Worm (Caenorhabditis elegans) whole organism, L2 larva: ENCODE data around the gene lsy-2.

ENCODE experiments used
- F13H6.1 ChIP-seq: sonication (generic microtip); optimal IDR thresholded peaks from 2 replicates; lab custom pipeline; 2016; ENCODE audit warnings: missing genetic modification characterization, missing compliant biosample characterization
- aly-2 ChIP-seq: fragments of 150-350 bp; optimal IDR thresholded peaks from 2 replicates; lab custom pipeline; 2014; ENCODE audit warnings: missing biosample characterization, missing genetic modification characterization
- ama-1 ChIP-seq: fragments of 150-350 bp; optimal IDR thresholded peaks from 2 replicates; lab custom pipeline; 2018; ENCODE audit warnings: inconsistent platforms
- ceh-82 ChIP-seq: fragments of 150-350 bp; optimal IDR thresholded peaks from 2 replicates; lab custom pipeline; 2014; ENCODE audit warnings: missing biosample characterization, missing genetic modification characterization
- lin-13 ChIP-seq: fragments of 150-350 bp; optimal IDR thresholded peaks from 2 replicates; lab custom pipeline; 2014; ENCODE audit warnings: missing biosample characterization, missing genetic modification reagents, missing genetic modification characterization
- nhr-10 ChIP-seq: sonication (generic microtip); optimal IDR thresholded peaks from 2 replicates; lab custom pipeline; 2017; ENCODE audit warnings: missing biosample characterization, missing genetic modification characterization
- nhr-11 ChIP-seq: fragments of 150-350 bp; optimal IDR thresholded peaks from 2 replicates; lab custom pipeline; 2014; ENCODE audit warnings: missing biosample characterization, missing genetic modification characterization
- nhr-12 ChIP-seq: fragments of 150-350 bp; optimal IDR thresholded peaks from 2 replicates; lab custom pipeline; 2014; ENCODE audit warnings: missing biosample characterization, missing genetic modification characterization
- nhr-25 ChIP-seq: fragments of 150-350 bp; sonication (generic microtip); optimal IDR thresholded peaks from 3 replicates; lab custom pipeline; 2014; ENCODE audit warnings: missing biosample characterization, missing genetic modification characterization
- nhr-77 ChIP-seq: fragments of 150-350 bp; optimal IDR thresholded peaks from 2 replicates; lab custom pipeline; 2014; ENCODE audit warnings: missing biosample characterization, missing genetic modification characterization
- skn-1 ChIP-seq: sonication (generic microtip); optimal IDR thresholded peaks from 2 replicates; lab custom pipeline; 2017; ENCODE audit warnings: missing biosample characterization, missing genetic modification characterization
- snpc-4 ChIP-seq: fragments of 150-350 bp; optimal IDR thresholded peaks from 2 replicates; lab custom pipeline; 2014; ENCODE audit warnings: missing biosample characterization, missing genetic modification characterization
- unc-62 ChIP-seq: fragments of 150-350 bp; optimal IDR thresholded peaks from 2 replicates; lab custom pipeline; 2014; ENCODE audit warnings: missing biosample characterization, missing genetic modification reagents, missing genetic modification characterization
- ztf-4 ChIP-seq: fragments of 150-350 bp; optimal IDR thresholded peaks from 2 replicates; lab custom pipeline; 2014; ENCODE audit warnings: missing biosample characterization, missing genetic modification characterization

ce11 chrX:2074055-2074454 lies 15.4 kb upstream of the lsy-2 start, which contains the start of gene txdc-12.2:
- no peak for TF ChIP-seq unc-62
- TF ChIP-seq ceh-82 (tag; lab: Kevin White, UChicago) = no peak
- no peak for TF ChIP-seq skn-1 (tag; lab: Kevin White, UChicago)
- TF ChIP-seq nhr-77 (tag; lab: Kevin White, UChicago) = no peak
- no peak for TF ChIP-seq nhr-11
- no peak for TF ChIP-seq nhr-10
- TF ChIP-seq nhr-25 (tag; lab: Kevin White, UChicago) = no peak
- no peak for TF ChIP-seq aly-2
- no peak for TF ChIP-seq F13H6.1 (tag; lab: Kevin White, UChicago)
- TF ChIP-seq lin-13 = no peak
- TF ChIP-seq ama-1 (lab: Kevin White, UChicago) = no peak
- no peak for TF ChIP-seq ztf-4 (tag; lab: Kevin White, UChicago)
- TF ChIP-seq snpc-4 (tag; lab: Kevin White, UChicago) = no peak
- no peak for TF ChIP-seq nhr-12
